Worm (Caenorhabditis elegans): ENCODE measurements around the gene nhr-172.

- TF ChIP-seq dao-5 (tag; optimal IDR thresholded peaks at IDR 0.05), result no peak
- no peak for TF ChIP-seq him-1 (tag; optimal IDR thresholded peaks at IDR 0.05)
- TF ChIP-seq W03F9.2 (tag; optimal IDR thresholded peaks at IDR 0.05), result no peak
Observed at ce11 chrV:7508566-7509044, at the start of gene nhr-172, which contains the start of gene str-31.
